Worm (Caenorhabditis elegans): ENCODE measurements around the gene srh-131.

Gene srh-131

ce11 chrV:17022613-17023322, 17.5 kb downstream of the srh-131 start, which contains the start of the genes F49H6.8 and F49H6.5:
TSS of gene F49H6.8 (minus strand) at chrV:17022663.
TSS of gene F49H6.5 (plus strand) at chrV:17023241.
- TF ChIP-seq nhr-25 (tag; optimal IDR thresholded peaks at IDR 0.05) (no peak), crh-2 (tag; optimal IDR thresholded peaks at IDR 0.05) (no peak), aly-2 (tag; optimal IDR thresholded peaks at IDR 0.05) (no peak), ZK546.5 (tag; optimal IDR thresholded peaks at IDR 0.05) (no peak), mdl-1 (tag; optimal IDR thresholded peaks at IDR 0.05) (no peak), R02D3.7 (tag; optimal IDR thresholded peaks at IDR 0.05) (no peak), C34F6.9 (tag; optimal IDR thresholded peaks at IDR 0.05) (no peak), unc-39 (tag; optimal IDR thresholded peaks at IDR 0.05) (no peak), elt-3 (tag; optimal IDR thresholded peaks at IDR 0.05) (no peak), nhr-23 (tag; optimal IDR thresholded peaks at IDR 0.05) (no peak), sma-3 (GFP tag; optimal IDR thresholded peaks at IDR 0.05) (no peak), lin-13 (GFP tag; optimal IDR thresholded peaks at IDR 0.05) (no peak), lin-39 (tag; optimal IDR thresholded peaks at IDR 0.05) (no peak), egl-27 (tag; optimal IDR thresholded peaks at IDR 0.05) (no peak), mbf-1 (tag; optimal IDR thresholded peaks at IDR 0.05) (no peak), dmd-4 (tag; optimal IDR thresholded peaks at IDR 0.05) (no peak), mab-5 (tag; optimal IDR thresholded peaks at IDR 0.05) (no peak), ceh-82 (tag; optimal IDR thresholded peaks at IDR 0.05) (no peak), lin-11 (tag; optimal IDR thresholded peaks at IDR 0.05) (no peak)

ce11 chrV:17026289-17026688, 21.0 kb downstream of the srh-131 start, which contains the start of gene F49H6.15:
TSS of gene F49H6.15 (minus strand) at chrV:17026389.
- TF ChIP-seq R02D3.7 (tag; optimal IDR thresholded peaks at IDR 0.05), result no peak
- no peak for TF ChIP-seq nhr-10 (tag; optimal IDR thresholded peaks at IDR 0.05)
- TF ChIP-seq nhr-77 (tag; optimal IDR thresholded peaks at IDR 0.05), result no peak
- TF ChIP-seq ama-1 (optimal IDR thresholded peaks at IDR 0.05), result no peak
- no peak for TF ChIP-seq ceh-82 (tag; optimal IDR thresholded peaks at IDR 0.05)
- no peak for TF ChIP-seq lin-39 (tag; optimal IDR thresholded peaks at IDR 0.05)
- no peak for TF ChIP-seq ceh-16 (tag; optimal IDR thresholded peaks at IDR 0.05)
- no peak for TF ChIP-seq elt-3 (tag; optimal IDR thresholded peaks at IDR 0.05)

- no peak for TF ChIP-seq lsy-2 (tag; optimal IDR thresholded peaks at IDR 0.05)
- no peak for TF ChIP-seq lin-11 (tag; optimal IDR thresholded peaks at IDR 0.05)
- TF ChIP-seq ztf-11 (tag; optimal IDR thresholded peaks at IDR 0.05), result no peak
- no peak for TF ChIP-seq ZK546.5 (tag; optimal IDR thresholded peaks at IDR 0.05)
- no peak for TF ChIP-seq blmp-1 (tag; optimal IDR thresholded peaks at IDR 0.05; ENCODE audit: insufficient read depth)
Measured at ce11 chrV:17030430-17030829, 25.1 kb downstream of the srh-131 start.

ce11 chrV:17035850-17036249, 30.6 kb downstream of the srh-131 start, which contains the start of gene srz-94:
TSS of gene srz-94 (minus strand) at chrV:17035950.
- no peak for TF ChIP-seq ztf-11 (tag; optimal IDR thresholded peaks at IDR 0.05)
- TF ChIP-seq alr-1 (tag; optimal IDR thresholded peaks at IDR 0.05), result no peak
- no peak for TF ChIP-seq snpc-4 (tag; optimal IDR thresholded peaks at IDR 0.05)
- TF ChIP-seq ceh-82 (tag; optimal IDR thresholded peaks at IDR 0.05), result no peak
- no peak for TF ChIP-seq crh-2 (tag; optimal IDR thresholded peaks at IDR 0.05)
- TF ChIP-seq C34F6.9 (tag; optimal IDR thresholded peaks at IDR 0.05), result no peak
- no peak for TF ChIP-seq nhr-77 (tag; optimal IDR thresholded peaks at IDR 0.05)
- TF ChIP-seq sma-9 (GFP tag; optimal IDR thresholded peaks at IDR 0.05), result no peak
- TF ChIP-seq sma-9 (tag; optimal IDR thresholded peaks at IDR 0.05), result no peak
- TF ChIP-seq lin-39 (tag; optimal IDR thresholded peaks at IDR 0.05), result no peak
- no peak for TF ChIP-seq mbf-1 (tag; optimal IDR thresholded peaks at IDR 0.05)

ce11 chrV:17042263-17042662, 37.0 kb downstream of the srh-131 start, which contains the start of gene hpo-33:
TSS of gene hpo-33 (plus strand) at chrV:17042563.
- TF ChIP-seq nhr-10 (tag; optimal IDR thresholded peaks at IDR 0.05) (no peak), lin-39 (tag; optimal IDR thresholded peaks at IDR 0.05) (no peak), egl-27 (tag; optimal IDR thresholded peaks at IDR 0.05) (no peak), sem-4 (tag; optimal IDR thresholded peaks at IDR 0.05) (no peak), elt-3 (tag; optimal IDR thresholded peaks at IDR 0.05) (no peak), dmd-4 (tag; optimal IDR thresholded peaks at IDR 0.05) (no peak), nhr-23 (tag; optimal IDR thresholded peaks at IDR 0.05) (no peak), mbf-1 (tag; optimal IDR thresholded peaks at IDR 0.05) (no peak), nhr-12 (tag; optimal IDR thresholded peaks at IDR 0.05) (no peak), peb-1 (tag; optimal IDR thresholded peaks at IDR 0.05) (no peak), blmp-1 (tag; optimal IDR thresholded peaks at IDR 0.05; ENCODE audit: insufficient read depth) (no peak), ceh-16 (tag; optimal IDR thresholded peaks at IDR 0.05) (no peak), ama-1 (optimal IDR thresholded peaks at IDR 0.05) (no peak), skn-1 (tag; optimal IDR thresholded peaks at IDR 0.05) (no peak), gmeb-1 (tag; optimal IDR thresholded peaks at IDR 0.05) (no peak), lsy-2 (tag; optimal IDR thresholded peaks at IDR 0.05) (no peak), nhr-6 (tag; optimal IDR thresholded peaks at IDR 0.05) (no peak)
